Worm (Caenorhabditis elegans) whole organism, L3 larva: ENCODE data around the gene C27D6.15.

ENCODE experiments used
- R02D3.7 ChIP-seq: fragments of 150-350 bp; optimal IDR thresholded peaks from 2 replicates; lab custom pipeline; 2014; ENCODE audit warnings: missing biosample characterization, missing genetic modification characterization
- ZK546.5 ChIP-seq: sonication (generic microtip); optimal IDR thresholded peaks from 2 replicates; lab custom pipeline; 2017; ENCODE audit warnings: missing biosample characterization, missing genetic modification characterization
- aly-2 ChIP-seq: fragments of 150-350 bp; optimal IDR thresholded peaks from 2 replicates; lab custom pipeline; 2014; ENCODE audit warnings: missing biosample characterization, missing genetic modification characterization
- ama-1 ChIP-seq: fragments of 150-350 bp; optimal IDR thresholded peaks from 2 replicates; lab custom pipeline; 2018
- ceh-28 ChIP-seq: fragments of 150-350 bp; optimal IDR thresholded peaks from 2 replicates; lab custom pipeline; 2014; ENCODE audit warnings: missing biosample characterization, missing genetic modification reagents, missing genetic modification characterization
- ceh-82 ChIP-seq: fragments of 150-350 bp; optimal IDR thresholded peaks from 2 replicates; lab custom pipeline; 2014; ENCODE audit warnings: missing biosample characterization, missing genetic modification characterization
- ceh-9 ChIP-seq: sonication (generic microtip); optimal IDR thresholded peaks from 2 replicates; lab custom pipeline; 2018; ENCODE audit warnings: missing biosample characterization, missing genetic modification characterization
- daf-12 ChIP-seq: fragments of 150-350 bp; optimal IDR thresholded peaks from 2 replicates; lab custom pipeline; 2014; ENCODE audit warnings: missing biosample characterization, missing genetic modification reagents, missing genetic modification characterization
- egl-27 ChIP-seq: sonication (generic microtip); optimal IDR thresholded peaks from 4 replicates; lab custom pipeline; 2017; ENCODE audit warnings: missing biosample characterization, missing genetic modification reagents, missing genetic modification characterization
- egl-5 ChIP-seq: fragments of 150-350 bp; optimal IDR thresholded peaks from 2 replicates; lab custom pipeline; 2017; ENCODE audit warnings: missing biosample characterization, missing genetic modification reagents, missing genetic modification characterization, inconsistent platforms
- elt-1 ChIP-seq: fragments of 150-350 bp; optimal IDR thresholded peaks from 2 replicates; lab custom pipeline; 2014; ENCODE audit warnings: missing biosample characterization, missing genetic modification characterization
- elt-2 ChIP-seq: sonication (generic microtip); optimal IDR thresholded peaks from 2 replicates; lab custom pipeline; 2016; ENCODE audit warnings: missing genetic modification reagents, mild to moderate bottlenecking, missing genetic modification characterization, missing compliant biosample characterization
- elt-3 ChIP-seq, 3 experiments: fragments of 150-350 bp in 1 of 3; sonication (generic microtip) in 2 of 3; optimal IDR thresholded peaks; 2 replicates in 2 of 3; 4 replicates in 1 of 3; lab custom pipeline; 2014 to 2017; ENCODE audit warnings: missing biosample characterization in 3 of 3, missing genetic modification characterization in 3 of 3
- eor-1 ChIP-seq, 2 experiments: fragments of 150-350 bp; optimal IDR thresholded peaks; 2 replicates each; lab custom pipeline; 2014 to 2018; ENCODE audit warnings: missing biosample characterization in 2 of 2, missing genetic modification characterization in 2 of 2
- fkh-10 ChIP-seq: sonication (generic microtip); optimal IDR thresholded peaks from 2 replicates; lab custom pipeline; 2017; ENCODE audit warnings: missing biosample characterization, missing genetic modification reagents, missing genetic modification characterization
- fkh-2 ChIP-seq: fragments of 150-350 bp; optimal IDR thresholded peaks from 2 replicates; lab custom pipeline; 2014; ENCODE audit warnings: missing biosample characterization, missing genetic modification reagents, missing genetic modification characterization
- hmg-11 ChIP-seq: sonication (generic microtip); optimal IDR thresholded peaks from 2 replicates; lab custom pipeline; 2016; ENCODE audit warnings: missing genetic modification characterization, missing compliant biosample characterization
- jun-1 ChIP-seq: fragments of 150-350 bp; optimal IDR thresholded peaks from 2 replicates; lab custom pipeline; 2014; ENCODE audit warnings: missing biosample characterization, missing genetic modification reagents, missing genetic modification characterization
- lin-15B ChIP-seq: fragments of 150-350 bp; optimal IDR thresholded peaks from 2 replicates; lab custom pipeline; 2014; ENCODE audit warnings: missing biosample characterization, missing genetic modification characterization
- lin-39 ChIP-seq: fragments of 150-350 bp; optimal IDR thresholded peaks from 2 replicates; lab custom pipeline; 2018; ENCODE audit warnings: missing biosample characterization, missing genetic modification reagents, missing genetic modification characterization
- mdl-1 ChIP-seq: fragments of 150-350 bp; optimal IDR thresholded peaks from 2 replicates; lab custom pipeline; 2014; ENCODE audit warnings: missing biosample characterization, missing genetic modification characterization
- mml-1 ChIP-seq: fragments of 150-350 bp; sonication (generic microtip); optimal IDR thresholded peaks from 3 replicates; lab custom pipeline; 2014; ENCODE audit warnings: missing biosample characterization, missing genetic modification characterization
- nfya-1 ChIP-seq: sonication (generic microtip); optimal IDR thresholded peaks from 2 replicates; lab custom pipeline; 2017; ENCODE audit warnings: missing genetic modification characterization, mild to moderate bottlenecking, missing compliant biosample characterization, antibody characterized with exemption, moderate library complexity; ENCODE audit not compliant: insufficient read depth
- nhr-11 ChIP-seq: fragments of 150-350 bp; optimal IDR thresholded peaks from 2 replicates; lab custom pipeline; 2014; ENCODE audit warnings: missing biosample characterization, missing genetic modification characterization
- nhr-12 ChIP-seq: fragments of 150-350 bp; optimal IDR thresholded peaks from 2 replicates; lab custom pipeline; 2014; ENCODE audit warnings: missing biosample characterization, missing genetic modification characterization
- nhr-23 ChIP-seq: fragments of 150-350 bp; optimal IDR thresholded peaks from 2 replicates; lab custom pipeline; 2014; ENCODE audit warnings: missing biosample characterization, missing genetic modification reagents, missing genetic modification characterization
- nhr-237 ChIP-seq: fragments of 150-350 bp; optimal IDR thresholded peaks from 2 replicates; lab custom pipeline; 2014; ENCODE audit warnings: missing biosample characterization, missing genetic modification characterization
- nhr-25 ChIP-seq: sonication (generic microtip); optimal IDR thresholded peaks from 2 replicates; lab custom pipeline; 2017; ENCODE audit warnings: missing biosample characterization, missing genetic modification characterization
- nhr-67 ChIP-seq: fragments of 150-350 bp; optimal IDR thresholded peaks from 2 replicates; lab custom pipeline; 2014; ENCODE audit warnings: missing biosample characterization, missing genetic modification characterization
- nhr-77 ChIP-seq: fragments of 150-350 bp; optimal IDR thresholded peaks from 2 replicates; lab custom pipeline; 2014; ENCODE audit warnings: missing biosample characterization, missing genetic modification characterization
- pha-4 ChIP-seq: fragments of 150-350 bp; optimal IDR thresholded peaks from 2 replicates; lab custom pipeline; 2014; ENCODE audit warnings: missing biosample characterization, missing genetic modification reagents, missing genetic modification characterization
- pqm-1 ChIP-seq: fragments of 150-350 bp; optimal IDR thresholded peaks from 2 replicates; lab custom pipeline; 2017; ENCODE audit warnings: missing biosample characterization, missing genetic modification characterization, inconsistent platforms
- sea-2 ChIP-seq: fragments of 150-350 bp; sonication (generic microtip); optimal IDR thresholded peaks from 4 replicates; lab custom pipeline; 2014; ENCODE audit warnings: missing biosample characterization, missing genetic modification reagents, missing genetic modification characterization
- snpc-4 ChIP-seq: fragments of 150-350 bp; optimal IDR thresholded peaks from 2 replicates; lab custom pipeline; 2014; ENCODE audit warnings: missing biosample characterization, missing genetic modification characterization
- tbx-2 ChIP-seq: sonication (generic microtip); optimal IDR thresholded peaks from 2 replicates; lab custom pipeline; 2016; ENCODE audit warnings: mild to moderate bottlenecking, missing genetic modification characterization, missing compliant biosample characterization
- unc-39 ChIP-seq: sonication (generic microtip); optimal IDR thresholded peaks from 4 replicates; lab custom pipeline; 2017; ENCODE audit warnings: missing biosample characterization, missing genetic modification characterization
- unc-62 ChIP-seq: fragments of 150-350 bp; sonication (generic microtip); optimal IDR thresholded peaks from 4 replicates; lab custom pipeline; 2014; ENCODE audit warnings: missing biosample characterization, missing genetic modification reagents, missing genetic modification characterization
- ztf-4 ChIP-seq: fragments of 150-350 bp; optimal IDR thresholded peaks from 2 replicates; lab custom pipeline; 2014; ENCODE audit warnings: missing biosample characterization, missing genetic modification characterization

Gene C27D6.15

ce11 chrII:5185955-5186539 lies 14.3 kb downstream of the C27D6.15 start:
- TF ChIP-seq aly-2 (tag; lab: Kevin White, UChicago), result no peak
- no peak for TF ChIP-seq daf-12 (tag; lab: Kevin White, UChicago)
- no peak for TF ChIP-seq ceh-82 (tag; lab: Kevin White, UChicago)
- no peak for TF ChIP-seq fkh-2 (tag; lab: Kevin White, UChicago)
- TF ChIP-seq fkh-10 (GFP tag; lab: Kevin White, UChicago), result no peak
- no peak for TF ChIP-seq snpc-4 (tag; lab: Kevin White, UChicago)
- TF ChIP-seq mdl-1, result no peak
- no peak for TF ChIP-seq nhr-77 (tag; lab: Kevin White, UChicago)
- peak; percentile 46 for TF ChIP-seq jun-1 (tag; lab: Kevin White, UChicago)
- TF ChIP-seq egl-5, result no peak
- no peak for TF ChIP-seq hmg-11 (tag; lab: Kevin White, UChicago)
- peak; percentile 13 for TF ChIP-seq ceh-28
- no peak for TF ChIP-seq egl-27 (tag; lab: Kevin White, UChicago)
- TF ChIP-seq mml-1, result no peak
- peak; percentile 99 for TF ChIP-seq elt-2
- no peak for TF ChIP-seq tbx-2 (tag; lab: Kevin White, UChicago)
- TF ChIP-seq nfya-1 (tag; lab: Kevin White, UChicago), result no peak
- TF ChIP-seq pha-4 (tag; lab: Kevin White, UChicago), result peak; percentile 43
- no peak for TF ChIP-seq lin-39
- no peak for TF ChIP-seq sea-2 (GFP tag; lab: Kevin White, UChicago)
- no peak for TF ChIP-seq nhr-237 (tag; lab: Kevin White, UChicago)
- no peak for TF ChIP-seq nhr-11 (tag; lab: Kevin White, UChicago)
- no peak for TF ChIP-seq nhr-67 (tag; lab: Kevin White, UChicago)
- no peak for TF ChIP-seq nhr-23 (tag; lab: Kevin White, UChicago)
- TF ChIP-seq pqm-1 (tag; lab: Kevin White, UChicago), result peak; percentile 95

ce11 chrII:5186870-5187269 lies 15.2 kb downstream of the C27D6.15 start:
- TF ChIP-seq lin-15B (tag; lab: Kevin White, UChicago) (no peak), elt-2 (peak; percentile 94), pqm-1 (tag; lab: Kevin White, UChicago) (peak; percentile 30)

- TF ChIP-seq nhr-25 (tag; lab: Kevin White, UChicago) (no peak), pqm-1 (tag; lab: Kevin White, UChicago) (no peak)
- TF ChIP-seq, all 47 proteins: peak for 0
Observed at ce11 chrII:5187469-5187868, 15.8 kb downstream of the C27D6.15 start, which contains the start of gene crh-2. crh-2 (minus strand) TSS chrII:5187569.

- TF ChIP-seq lin-15B (tag; lab: Kevin White, UChicago) (no peak), ceh-9 (tag; lab: Kevin White, UChicago) (no peak), pha-4 (tag; lab: Kevin White, UChicago) (no peak), nfya-1 (tag; lab: Kevin White, UChicago) (no peak), nhr-12 (tag; lab: Kevin White, UChicago) (no peak), ZK546.5 (tag; lab: Kevin White, UChicago) (no peak), eor-1 (tag; optimal IDR thresholded peaks at IDR 0.05; lab: Kevin White, UChicago) (no peak), daf-12 (tag; lab: Kevin White, UChicago) (no peak)
Observed at ce11 chrII:5187934-5188333, 16.2 kb downstream of the C27D6.15 start.

- peak; percentile 45 for TF ChIP-seq jun-1 (tag; lab: Kevin White, UChicago)
- no peak for TF ChIP-seq nfya-1 (tag; lab: Kevin White, UChicago)
- TF ChIP-seq egl-5, result no peak
- peak; percentile 92 for TF ChIP-seq pqm-1 (tag; lab: Kevin White, UChicago)
- peak; percentile 10 for TF ChIP-seq pha-4 (tag; lab: Kevin White, UChicago)
- peak; percentile 99 for TF ChIP-seq elt-2
Observed at ce11 chrII:5191766-5192165, 20.1 kb downstream of the C27D6.15 start.

- TF ChIP-seq egl-27 (tag; lab: Kevin White, UChicago), result no peak
- no peak for TF ChIP-seq nhr-12 (tag; lab: Kevin White, UChicago)
- no peak for TF ChIP-seq unc-62
- no peak for TF ChIP-seq sea-2 (GFP tag; lab: Kevin White, UChicago)
- TF ChIP-seq unc-39 (tag; lab: Kevin White, UChicago), result no peak
- TF ChIP-seq nhr-11 (tag; lab: Kevin White, UChicago), result no peak
- no peak for TF ChIP-seq nhr-67 (tag; lab: Kevin White, UChicago)
- no peak for TF ChIP-seq lin-15B (tag; lab: Kevin White, UChicago)
- no peak for TF ChIP-seq ztf-4 (tag; lab: Kevin White, UChicago)
- no peak for TF ChIP-seq eor-1 (tag; optimal IDR thresholded peaks at IDR 0.05; lab: Kevin White, UChicago)
- no peak for TF ChIP-seq ama-1 (lab: Kevin White, UChicago)
- no peak for TF ChIP-seq R02D3.7
- TF ChIP-seq elt-1 (tag; lab: Kevin White, UChicago), result no peak
- TF ChIP-seq mdl-1, result no peak
- TF ChIP-seq elt-3 (tag; optimal IDR thresholded peaks at IDR 0.05; lab: Kevin White, UChicago), result no peak
- no peak for TF ChIP-seq tbx-2 (tag; lab: Kevin White, UChicago)
- TF ChIP-seq nhr-77 (tag; lab: Kevin White, UChicago), result no peak
- TF ChIP-seq mml-1, result no peak
- TF ChIP-seq, all 47 proteins: peak for 0
Observed at ce11 chrII:5194066-5194465, 22.4 kb downstream of the C27D6.15 start, which contains the start of gene msp-49. msp-49 (plus strand) TSS chrII:5194366.
